Fruit fly (Drosophila melanogaster): ENCODE measurements around the gene kuk.

Gene kuk

dm6 chr3R:17085029-17085807, 5.2 kb downstream of the kuk start, which contains the start of gene GckIII (continued):
- TF ChIP-seq cas (GFP tag; IDR thresholded peaks at IDR 0.05) = no peak
- no peak for TF ChIP-seq HLH3B (GFP tag; IDR thresholded peaks at IDR 0.05)
- TF ChIP-seq Dll (GFP tag; IDR thresholded peaks at IDR 0.05; ENCODE audit: partially characterized antibody) = peak; percentile 89
- peak; percentile 86 for TF ChIP-seq Doc3 (GFP tag; IDR thresholded peaks at IDR 0.05; ENCODE audit: partially characterized antibody)
- TF ChIP-seq CG15514 (GFP tag; optimal IDR thresholded peaks at IDR 0.05) = peak; percentile 24
- TF ChIP-seq row (GFP tag; IDR thresholded peaks at IDR 0.05) = 0 out of 3 replicates have a peak, but pooled peaks have one; percentile 17
- peak; percentile 83 for TF ChIP-seq CG14860 (GFP tag; IDR thresholded peaks at IDR 0.05; ENCODE audit: partially characterized antibody)
- peak; percentile 70 for TF ChIP-seq inv (GFP tag; IDR thresholded peaks at IDR 0.05; ENCODE audit: partially characterized antibody)
- no peak for TF ChIP-seq CG6689 (GFP tag; IDR thresholded peaks at IDR 0.05)
- TF ChIP-seq h (optimal IDR thresholded peaks at IDR 0.05) = no peak
- TF ChIP-seq CG2116 (GFP tag; optimal IDR thresholded peaks at IDR 0.05) = peak; percentile 62
- TF ChIP-seq Poxn (GFP tag; IDR thresholded peaks at IDR 0.05) = no peak
- no peak for TF ChIP-seq CG12744 (GFP tag; optimal IDR thresholded peaks at IDR 0.05)
- TF ChIP-seq pnt (GFP tag; optimal IDR thresholded peaks at IDR 0.05) = no peak
- peak; percentile 91 for TF ChIP-seq unc-4 (GFP tag; IDR thresholded peaks at IDR 0.05; ENCODE audit: partially characterized antibody)
- TF ChIP-seq CG13287 (GFP tag; IDR thresholded peaks at IDR 0.05; ENCODE audit: partially characterized antibody) = peak; percentile 87
- no peak for TF ChIP-seq kay (GFP tag; optimal IDR thresholded peaks at IDR 0.05)
- peak; percentile 12 for TF ChIP-seq Xrp1 (GFP tag; IDR thresholded peaks at IDR 0.05)
- no peak for TF ChIP-seq run (tag; optimal IDR thresholded peaks at IDR 0.05)
- no peak for TF ChIP-seq CG4282 (GFP tag; optimal IDR thresholded peaks at IDR 0.05)
- TF ChIP-seq CoRest (tag; optimal IDR thresholded peaks at IDR 0.05) = peak; percentile 5
- TF ChIP-seq CG6791 (GFP tag; IDR thresholded peaks at IDR 0.05; ENCODE audit: partially characterized antibody) = peak; percentile 87
- TF ChIP-seq CG10462 (GFP tag; optimal IDR thresholded peaks at IDR 0.05) = no peak
- no peak for TF ChIP-seq CG18764 (GFP tag; optimal IDR thresholded peaks at IDR 0.05)
- TF ChIP-seq CG34224 (GFP tag; IDR thresholded peaks at IDR 0.05; ENCODE audit: partially characterized antibody) = peak; percentile 93
- TF ChIP-seq ewg (GFP tag; optimal IDR thresholded peaks at IDR 0.05) = no peak
- TF ChIP-seq stwl (tag; optimal IDR thresholded peaks at IDR 0.05) = peak; percentile 59
- peak; percentile 86 for TF ChIP-seq bbx (GFP tag; IDR thresholded peaks at IDR 0.05; ENCODE audit: partially characterized antibody)
- TF ChIP-seq sens (GFP tag) = peak; percentile 82
- TF ChIP-seq CG17186 (GFP tag; optimal IDR thresholded peaks at IDR 0.05) = no peak
- TF ChIP-seq ems (GFP tag; optimal IDR thresholded peaks at IDR 0.05) = no peak
- TF ChIP-seq CG11696 (GFP tag; IDR thresholded peaks at IDR 0.05) = no peak
- peak; percentile 89 for TF ChIP-seq MESR4 (GFP tag; optimal IDR thresholded peaks at IDR 0.05)
- TF ChIP-seq zen2 (GFP tag; IDR thresholded peaks at IDR 0.05; ENCODE audit: partially characterized antibody) = peak; percentile 89
- TF ChIP-seq HLH54F (GFP tag; optimal IDR thresholded peaks at IDR 0.05) = no peak
- TF ChIP-seq CG17385 (GFP tag; optimal IDR thresholded peaks at IDR 0.05) = no peak
- TF ChIP-seq Jarid2 (GFP tag; optimal IDR thresholded peaks at IDR 0.05) = no peak
- no peak for TF ChIP-seq CG15269 (tag; optimal IDR thresholded peaks at IDR 0.05)
- TF ChIP-seq CG7987 (GFP tag; optimal IDR thresholded peaks at IDR 0.05) = no peak
- peak; percentile 86 for TF ChIP-seq grn (GFP tag; optimal IDR thresholded peaks at IDR 0.05)
- peak; percentile 16 for TF ChIP-seq CG30020 (tag; optimal IDR thresholded peaks at IDR 0.05)
- no peak for TF ChIP-seq CG11093 (GFP tag; IDR thresholded peaks at IDR 0.05)
- peak; percentile 51 for TF ChIP-seq Dp (GFP tag; optimal IDR thresholded peaks at IDR 0.05)
- TF ChIP-seq Asciz (GFP tag; optimal IDR thresholded peaks at IDR 0.05) = no peak
- TF ChIP-seq fd102C (GFP tag; optimal IDR thresholded peaks at IDR 0.05) = no peak
- peak; percentile 5 for TF ChIP-seq CG9727 (GFP tag; optimal IDR thresholded peaks at IDR 0.05)
- TF ChIP-seq usp (GFP tag; optimal IDR thresholded peaks at IDR 0.05) = no peak
- no peak for TF ChIP-seq gem (tag; optimal IDR thresholded peaks at IDR 0.05)

Measured in whole organism, embryonic.